Fruit fly (Drosophila melanogaster) whole organism, embryonic: Measurements from ENCODE around the gene Tom70.

Experiments
- ATbp ChIP-seq: fragments of 200-800 bp; sonication (Bioruptor generic); optimal IDR thresholded peaks from 2 replicates; lab custom pipeline; 2017; ENCODE audit warnings: missing biosample characterization, mild to moderate bottlenecking, missing genetic modification characterization, missing genetic modification reagents
- Abd-B ChIP-seq: fragments of 200-800 bp; sonication (Bioruptor generic); optimal IDR thresholded peaks from 2 replicates; lab custom pipeline; 2018; ENCODE audit warnings: missing biosample characterization, mild to moderate bottlenecking, missing genetic modification characterization, moderate library complexity
- Atf6 ChIP-seq: fragments of 200-800 bp; sonication (Bioruptor generic); IDR thresholded peaks from 2 replicates; pipeline ENCODE4 v1.3.6; 2022; ENCODE audit warnings: missing biosample characterization, missing genetic modification characterization
- CG10462 ChIP-seq: fragments of 200-800 bp; sonication (Bioruptor generic); optimal IDR thresholded peaks from 2 replicates; lab custom pipeline; 2016; ENCODE audit warnings: missing biosample characterization, missing genetic modification characterization
- CG10959 ChIP-seq: fragments of 200-800 bp; sonication (Bioruptor generic); IDR thresholded peaks from 2 replicates; pipeline ENCODE4 v1.3.6; 2022; ENCODE audit warnings: missing biosample characterization, missing genetic modification characterization
- CG12104 ChIP-seq: fragments of 200-800 bp; sonication (Bioruptor generic); optimal IDR thresholded peaks from 3 replicates; lab custom pipeline; 2016; ENCODE audit warnings: missing biosample characterization, missing genetic modification characterization
- CG13287 ChIP-seq: fragments of 200-800 bp; sonication (Bioruptor generic); IDR thresholded peaks from 2 replicates; pipeline ENCODE4 v1.3.6; 2022; ENCODE audit warnings: missing biosample characterization, missing genetic modification characterization; ENCODE audit not compliant: partially characterized antibody
- CG13775 ChIP-seq: fragments of 200-800 bp; sonication (Bioruptor generic); optimal IDR thresholded peaks from 3 replicates; lab custom pipeline; 2017; ENCODE audit warnings: missing biosample characterization, mild to moderate bottlenecking, missing genetic modification characterization
- CG14667 ChIP-seq: fragments of 200-800 bp; sonication (Bioruptor generic); IDR thresholded peaks from 2 replicates; pipeline ENCODE4 v1.3.6; 2022; ENCODE audit warnings: missing biosample characterization, missing genetic modification characterization
- CG14710 ChIP-seq: fragments of 200-800 bp; sonication (Bioruptor generic); optimal IDR thresholded peaks from 3 replicates; lab custom pipeline; 2019; ENCODE audit warnings: missing biosample characterization, mild to moderate bottlenecking, missing genetic modification characterization, moderate library complexity
- CG15479 ChIP-seq: fragments of 200-800 bp; sonication (Bioruptor generic); optimal IDR thresholded peaks from 3 replicates; lab custom pipeline; 2019; ENCODE audit warnings: missing biosample characterization, mild to moderate bottlenecking, missing genetic modification characterization, moderate library complexity
- CG16863 ChIP-seq: fragments of 200-800 bp; sonication (Bioruptor generic); optimal IDR thresholded peaks from 3 replicates; lab custom pipeline; 2016; ENCODE audit warnings: missing biosample characterization, missing genetic modification characterization
- CG17385 ChIP-seq: fragments of 200-800 bp; sonication (Bioruptor generic); optimal IDR thresholded peaks from 3 replicates; lab custom pipeline; 2018; ENCODE audit warnings: missing biosample characterization, mild to moderate bottlenecking, missing genetic modification characterization
- CG2199 ChIP-seq: fragments of 200-800 bp; sonication (Bioruptor generic); IDR thresholded peaks from 3 replicates; pipeline ENCODE4 v1.3.6; 2022; ENCODE audit warnings: missing biosample characterization, missing genetic modification characterization
- CG2202 ChIP-seq: fragments of 200-800 bp; sonication (Bioruptor generic); optimal IDR thresholded peaks from 2 replicates; lab custom pipeline; 2018; ENCODE audit warnings: missing biosample characterization, mild to moderate bottlenecking, missing genetic modification characterization
- CG2875 ChIP-seq: fragments of 200-800 bp; sonication (Bioruptor generic); optimal IDR thresholded peaks from 2 replicates; lab custom pipeline; 2017; ENCODE audit warnings: missing biosample characterization, mild to moderate bottlenecking, missing genetic modification characterization, missing genetic modification reagents
- CG4282 ChIP-seq: fragments of 200-800 bp; sonication (Bioruptor generic); optimal IDR thresholded peaks from 2 replicates; lab custom pipeline; 2016; ENCODE audit warnings: missing biosample characterization, missing genetic modification characterization
- CG4707 ChIP-seq: fragments of 200-800 bp; sonication (Bioruptor generic); optimal IDR thresholded peaks from 2 replicates; lab custom pipeline; 2018; ENCODE audit warnings: missing biosample characterization, mild to moderate bottlenecking, missing genetic modification characterization, moderate library complexity
- CG9876 ChIP-seq: fragments of 200-800 bp; sonication (Bioruptor generic); optimal IDR thresholded peaks from 2 replicates; lab custom pipeline; 2016; ENCODE audit warnings: missing biosample characterization, missing genetic modification characterization
- Chrac-16 ChIP-seq: fragments of 200-800 bp; sonication (Bioruptor generic); optimal IDR thresholded peaks from 3 replicates; lab custom pipeline; 2016; ENCODE audit warnings: missing biosample characterization, missing genetic modification characterization
- CoRest ChIP-seq: fragments of 200-800 bp; sonication (Bioruptor generic); optimal IDR thresholded peaks from 3 replicates; lab custom pipeline; 2018; ENCODE audit warnings: missing biosample characterization, mild to moderate bottlenecking, missing genetic modification characterization, moderate library complexity
- Dip3 ChIP-seq: fragments of 200-800 bp; sonication (Bioruptor generic); optimal IDR thresholded peaks from 3 replicates; lab custom pipeline; 2016; ENCODE audit warnings: missing biosample characterization, missing genetic modification characterization
- Doc2 ChIP-seq: fragments of 200-800 bp; sonication (Bioruptor generic); IDR thresholded peaks from 2 replicates; pipeline ENCODE4 v1.3.6; 2022; ENCODE audit warnings: missing biosample characterization, missing genetic modification characterization
- Dp ChIP-seq: fragments of 200-800 bp; sonication (Bioruptor generic); optimal IDR thresholded peaks from 2 replicates; lab custom pipeline; 2018; ENCODE audit warnings: missing biosample characterization, mild to moderate bottlenecking, missing genetic modification characterization, moderate library complexity
- ERR ChIP-seq: fragments of 200-800 bp; sonication (Bioruptor generic); optimal IDR thresholded peaks from 2 replicates; lab custom pipeline; 2016; ENCODE audit warnings: missing biosample characterization, missing genetic modification characterization
- Elba2 ChIP-seq: fragments of 200-800 bp; sonication (Bioruptor generic); optimal IDR thresholded peaks from 3 replicates; lab custom pipeline; 2016; ENCODE audit warnings: missing biosample characterization, missing genetic modification characterization
- Lim3 ChIP-seq: fragments of 200-800 bp; sonication (Bioruptor generic); IDR thresholded peaks from 2 replicates; pipeline ENCODE4 v1.3.6; 2022; ENCODE audit warnings: missing biosample characterization, missing genetic modification characterization
- Mad ChIP-seq: fragments of 200-800 bp; sonication (Bioruptor generic); optimal IDR thresholded peaks from 2 replicates; lab custom pipeline; 2016; ENCODE audit warnings: missing biosample characterization, missing genetic modification characterization
- Max ChIP-seq: fragments of 200-800 bp; sonication (Bioruptor generic); optimal IDR thresholded peaks from 2 replicates; lab custom pipeline; 2016; ENCODE audit warnings: missing biosample characterization, mild to moderate bottlenecking, missing genetic modification characterization
- Myb ChIP-seq: fragments of 200-800 bp; sonication (Bioruptor generic); optimal IDR thresholded peaks from 2 replicates; lab custom pipeline; 2016; ENCODE audit warnings: missing biosample characterization, missing genetic modification characterization
- PHDP ChIP-seq: fragments of 200-800 bp; sonication (Bioruptor generic); optimal IDR thresholded peaks from 3 replicates; lab custom pipeline; 2018; ENCODE audit warnings: missing biosample characterization, mild to moderate bottlenecking, missing genetic modification characterization, moderate library complexity
- Ravus ChIP-seq: fragments of 200-800 bp; sonication (Bioruptor generic); IDR thresholded peaks from 2 replicates; pipeline ENCODE4 v1.3.6; 2022; ENCODE audit warnings: missing biosample characterization, missing genetic modification characterization
- Rx ChIP-seq: fragments of 200-800 bp; sonication (Bioruptor generic); IDR thresholded peaks from 2 replicates; pipeline ENCODE4 v1.3.6; 2022; ENCODE audit warnings: missing biosample characterization, missing genetic modification characterization
- Sry-β ChIP-seq: fragments of 200-800 bp; sonication (Bioruptor generic); optimal IDR thresholded peaks from 2 replicates; lab custom pipeline; 2018; ENCODE audit warnings: missing biosample characterization, mild to moderate bottlenecking, missing genetic modification characterization, moderate library complexity
- Usf ChIP-seq: fragments of 200-800 bp; sonication (Bioruptor generic); optimal IDR thresholded peaks from 2 replicates; lab custom pipeline; 2017; ENCODE audit warnings: missing genotype, missing biosample characterization, missing genetic modification characterization
- ato ChIP-seq: fragments of 200-800 bp; sonication (Bioruptor generic); IDR thresholded peaks from 2 replicates; pipeline ENCODE4 v1.3.6; 2022; ENCODE audit warnings: missing biosample characterization, missing genetic modification characterization; ENCODE audit not compliant: partially characterized antibody
- corto ChIP-seq: fragments of 200-800 bp; sonication (Bioruptor generic); optimal IDR thresholded peaks from 2 replicates; lab custom pipeline; 2016; ENCODE audit warnings: missing biosample characterization, mild to moderate bottlenecking, missing genetic modification characterization, moderate library complexity
- dan ChIP-seq: fragments of 200-800 bp; sonication (Bioruptor generic); IDR thresholded peaks from 2 replicates; pipeline ENCODE4 v1.3.6; 2022; ENCODE audit warnings: missing biosample characterization, missing genetic modification characterization
- fd102C ChIP-seq: fragments of 200-800 bp; sonication (Bioruptor generic); optimal IDR thresholded peaks from 2 replicates; lab custom pipeline; 2018; ENCODE audit warnings: missing biosample characterization, mild to moderate bottlenecking, missing genetic modification characterization, moderate library complexity
- grau ChIP-seq: fragments of 200-800 bp; optimal IDR thresholded peaks from 3 replicates; lab custom pipeline; 2019; ENCODE audit warnings: missing biosample characterization, mild to moderate bottlenecking, missing genetic modification characterization, moderate library complexity
- gsb ChIP-seq: fragments of 200-800 bp; sonication (Bioruptor generic); IDR thresholded peaks from 2 replicates; pipeline ENCODE4 v1.3.6; 2022; ENCODE audit warnings: missing biosample characterization, missing genetic modification characterization
- hth ChIP-seq: fragments of >200 bp; optimal IDR thresholded peaks from 2 replicates; lab custom pipeline; 2017; ENCODE audit warnings: inconsistent platforms
- oc ChIP-seq: fragments of 200-800 bp; sonication (Bioruptor generic); optimal IDR thresholded peaks from 2 replicates; lab custom pipeline; 2018; ENCODE audit warnings: missing biosample characterization, mild to moderate bottlenecking, missing genetic modification characterization, moderate library complexity
- peb ChIP-seq: fragments of 200-800 bp; sonication (Bioruptor generic); IDR thresholded peaks from 2 replicates; pipeline ENCODE4 v1.3.6; 2022; ENCODE audit warnings: missing biosample characterization, missing genetic modification characterization
- pum ChIP-seq: fragments of 200-800 bp; sonication (Bioruptor generic); optimal IDR thresholded peaks from 2 replicates; lab custom pipeline; 2016; ENCODE audit warnings: missing biosample characterization, missing genetic modification characterization
- slbo ChIP-seq: fragments of 200-800 bp; sonication (Bioruptor generic); IDR thresholded peaks from 2 replicates; pipeline ENCODE4 v1.3.6; 2022; ENCODE audit warnings: missing biosample characterization, missing genetic modification characterization
- sr ChIP-seq: fragments of 200-800 bp; sonication (Bioruptor generic); IDR thresholded peaks from 3 replicates; pipeline ENCODE4 v1.3.6; 2022; ENCODE audit warnings: missing biosample characterization, missing genetic modification characterization
- tgo ChIP-seq: fragments of 200-800 bp; sonication (Bioruptor generic); IDR thresholded peaks from 3 replicates; pipeline ENCODE4 v1.3.6; 2022; ENCODE audit warnings: missing biosample characterization, missing genetic modification characterization
- trem ChIP-seq: fragments of 200-800 bp; optimal IDR thresholded peaks from 3 replicates; lab custom pipeline; 2019; ENCODE audit warnings: missing biosample characterization, mild to moderate bottlenecking, missing genetic modification characterization, moderate library complexity
- wek ChIP-seq: fragments of 200-800 bp; sonication (Bioruptor generic); optimal IDR thresholded peaks from 3 replicates; lab custom pipeline; 2018; ENCODE audit warnings: missing biosample characterization, mild to moderate bottlenecking, missing genetic modification characterization, moderate library complexity
- wor ChIP-seq: fragments of 200-800 bp; sonication (Bioruptor generic); IDR thresholded peaks from 2 replicates; pipeline ENCODE4 v1.3.6; 2022; ENCODE audit warnings: missing biosample characterization, missing genetic modification characterization
- zen ChIP-seq: fragments of 200-800 bp; sonication (Bioruptor generic); optimal IDR thresholded peaks from 3 replicates; lab custom pipeline; 2018; ENCODE audit warnings: missing biosample characterization, mild to moderate bottlenecking, missing genetic modification characterization, moderate library complexity
- zfh2 ChIP-seq: fragments of 200-800 bp; sonication (Bioruptor generic); optimal IDR thresholded peaks from 2 replicates; lab custom pipeline; 2016; ENCODE audit warnings: missing biosample characterization, missing genetic modification characterization

The Tom70 gene

dm6 chr2L:12040510-12040909 is 2.2 kb upstream of the Tom70 start, which contains the start of gene CG6766 (continued):
- TF ChIP-seq CG9876, result no peak
- TF ChIP-seq peb (GFP tag; lab: Robert Waterston, UW), result no peak
- no peak for TF ChIP-seq zfh2 (GFP tag; lab: Kevin White, UChicago)
- TF ChIP-seq CG10959 (GFP tag; lab: Robert Waterston, UW), result no peak
- TF ChIP-seq CG12104 (GFP tag; lab: Kevin White, UChicago), result no peak
- no peak for TF ChIP-seq CG4282
- no peak for TF ChIP-seq corto
- TF ChIP-seq CG16863 (GFP tag; lab: Kevin White, UChicago), result no peak
- no peak for TF ChIP-seq Mad (GFP tag; lab: Kevin White, UChicago)
- no peak for TF ChIP-seq dan (GFP tag; lab: Robert Waterston, UW)
- TF ChIP-seq Rx (GFP tag; lab: Robert Waterston, UW), result no peak
- TF ChIP-seq Max, result no peak
- TF ChIP-seq hth (lab: Kevin White, UChicago), result no peak
- TF ChIP-seq ERR (GFP tag; lab: Kevin White, UChicago), result no peak
- TF ChIP-seq CG2199 (GFP tag; lab: Robert Waterston, UW), result no peak
- peak; percentile 91 for TF ChIP-seq Sry-β (GFP tag; lab: Kevin White, UChicago)
- TF ChIP-seq CG2202, result no peak
- no peak; the same call in 1 of the 2 replicates for TF ChIP-seq slbo (GFP tag; lab: Robert Waterston, UW)
- TF ChIP-seq oc (tag; lab: Kevin White, UChicago), result no peak
- no peak for TF ChIP-seq Elba2
- TF ChIP-seq Usf (GFP tag; lab: Kevin White, UChicago), result no peak
- TF ChIP-seq wek (GFP tag; lab: Kevin White, UChicago), result no peak
- TF ChIP-seq Dip3 (GFP tag; lab: Kevin White, UChicago), result no peak
- no peak for TF ChIP-seq Abd-B
- peak; percentile 48; the same call in 1 of the 2 replicates for TF ChIP-seq CG13287 (GFP tag; lab: Robert Waterston, UW)
- no peak for TF ChIP-seq grau (tag; lab: Kevin White, UChicago)
- no peak for TF ChIP-seq sr (GFP tag; lab: Robert Waterston, UW)
- TF ChIP-seq pum (GFP tag; lab: Kevin White, UChicago), result no peak
- no peak for TF ChIP-seq zen (tag; lab: Kevin White, UChicago)
- TF ChIP-seq Myb (GFP tag; lab: Kevin White, UChicago), result peak; percentile 87
- TF ChIP-seq CoRest (tag; lab: Kevin White, UChicago), result no peak
- no peak for TF ChIP-seq PHDP (tag; lab: Kevin White, UChicago)
- no peak for TF ChIP-seq Doc2
- TF ChIP-seq ato (GFP tag; lab: Robert Waterston, UW), result no peak
- no peak for TF ChIP-seq fd102C (GFP tag; lab: Kevin White, UChicago)
- TF ChIP-seq Dp (GFP tag; lab: Kevin White, UChicago), result peak; percentile 42
- TF ChIP-seq Ravus (GFP tag; lab: Robert Waterston, UW), result no peak
- TF ChIP-seq CG4707, result no peak
- TF ChIP-seq CG2875 (GFP tag; lab: Kevin White, UChicago), result no peak
- TF ChIP-seq CG14710 (tag; lab: Kevin White, UChicago), result peak; percentile 31
- TF ChIP-seq Atf6 (GFP tag; lab: Robert Waterston, UW), result no peak
- TF ChIP-seq CG15479 (GFP tag; lab: Kevin White, UChicago), result no peak
- TF ChIP-seq CG14667, result no peak
- no peak for TF ChIP-seq Chrac-16 (GFP tag; lab: Kevin White, UChicago)
- TF ChIP-seq Lim3, result no peak
- TF ChIP-seq gsb (GFP tag; lab: Robert Waterston, UW), result no peak
- no peak for TF ChIP-seq wor
- TF ChIP-seq CG10462, result no peak
- peak; percentile 99 for TF ChIP-seq CG17385 (GFP tag; lab: Kevin White, UChicago)
- TF ChIP-seq CG13775 (GFP tag; lab: Kevin White, UChicago), result no peak
- TF ChIP-seq tgo (GFP tag; lab: Robert Waterston, UW), result no peak
- no peak for TF ChIP-seq ATbp (GFP tag; lab: Kevin White, UChicago)
- no peak for TF ChIP-seq trem (tag; lab: Kevin White, UChicago)
